Worm (Caenorhabditis elegans) whole organism, late embryonic: ENCODE data around the gene dlst-1.

Experiments used
- C38D4.7 ChIP-seq: fragments of 200-800 bp; sonication (Bioruptor generic); optimal IDR thresholded peaks from 2 replicates; lab custom pipeline; 2018; ENCODE audit warnings: mild to moderate bottlenecking, missing genetic modification characterization, moderate library complexity, missing compliant biosample characterization
- ama-1 ChIP-seq: fragments of 150-350 bp; optimal IDR thresholded peaks from 2 replicates; lab custom pipeline; 2014
- ceh-22 ChIP-seq: sonication (generic microtip); optimal IDR thresholded peaks from 2 replicates; lab custom pipeline; 2017; ENCODE audit warnings: missing biosample characterization, missing genetic modification characterization
- dmd-4 ChIP-seq: sonication (generic microtip); optimal IDR thresholded peaks from 2 replicates; lab custom pipeline; 2016; ENCODE audit warnings: borderline replicate concordance, missing genetic modification characterization, missing compliant biosample characterization
- fkh-6 ChIP-seq: sonication (generic microtip); optimal IDR thresholded peaks from 2 replicates; lab custom pipeline; 2016; ENCODE audit warnings: missing genetic modification characterization, missing compliant biosample characterization
- syd-9 ChIP-seq: sonication (generic microtip); optimal IDR thresholded peaks from 2 replicates; lab custom pipeline; 2016; ENCODE audit warnings: mild to moderate bottlenecking, missing genetic modification characterization, moderate library complexity, missing compliant biosample characterization
- tbx-7 ChIP-seq: sonication (generic microtip); optimal IDR thresholded peaks from 2 replicates; lab custom pipeline; 2016; ENCODE audit warnings: missing genotype, missing genetic modification characterization, missing compliant biosample characterization

ce11 chrV:6691813-6692351, 17.0 kb downstream of the dlst-1 start, which contains the start of gene mtl-1:
- TF ChIP-seq fkh-6 (tag; lab: Kevin White, UChicago) (no peak), syd-9 (tag; lab: Kevin White, UChicago) (no peak), tbx-7 (tag; lab: Kevin White, UChicago) (no peak), ceh-22 (tag; lab: Kevin White, UChicago) (no peak), C38D4.7 (no peak), ama-1 (lab: Kevin White, UChicago) (no peak), dmd-4 (tag; lab: Kevin White, UChicago) (no peak)
